Worm (Caenorhabditis elegans) whole organism, L1 larva: ENCODE measurements around the gene gst-39.

ENCODE experiments used
- C16A3.4 ChIP-seq: fragments of 150-350 bp; optimal IDR thresholded peaks from 2 replicates; lab custom pipeline; 2014; ENCODE audit warnings: missing biosample characterization, missing genetic modification characterization
- C34B4.2 ChIP-seq: sonication (generic microtip); optimal IDR thresholded peaks from 2 replicates; lab custom pipeline; 2017; ENCODE audit warnings: mild to moderate bottlenecking, missing genetic modification characterization, missing compliant biosample characterization
- alr-1 ChIP-seq: fragments of 200-800 bp; sonication (Bioruptor generic); optimal IDR thresholded peaks from 2 replicates; lab custom pipeline; 2018; ENCODE audit warnings: borderline replicate concordance, mild to moderate bottlenecking, missing genetic modification characterization, missing compliant biosample characterization
- ama-1 ChIP-seq: fragments of 150-350 bp; optimal IDR thresholded peaks from 2 replicates; lab custom pipeline; 2014
- ceh-63 ChIP-seq: fragments of 200-800 bp; sonication (Bioruptor generic); optimal IDR thresholded peaks from 2 replicates; lab custom pipeline; 2018; ENCODE audit warnings: mild to moderate bottlenecking, missing genetic modification characterization, missing compliant biosample characterization
- ceh-82 ChIP-seq, 3 experiments: fragments of 150-350 bp in 1 of 3; sonication (generic microtip) in 2 of 3; optimal IDR thresholded peaks; 2 replicates each; lab custom pipeline; 2014 to 2017; ENCODE audit warnings: missing biosample characterization in 3 of 3, missing genetic modification characterization in 3 of 3
- ces-1 ChIP-seq: fragments of 150-350 bp; optimal IDR thresholded peaks from 2 replicates; lab custom pipeline; 2014; ENCODE audit warnings: missing biosample characterization, missing genetic modification reagents, missing genetic modification characterization
- dpl-1 ChIP-seq, 3 experiments: fragments of 150-350 bp in 2 of 3; sonication (generic microtip) in 1 of 3; optimal IDR thresholded peaks; 2 replicates each; lab custom pipeline; 2014 to 2017; ENCODE audit warnings: missing biosample characterization in 3 of 3, missing genetic modification characterization in 3 of 3, missing genetic modification reagents in 3 of 3
- dsc-1 ChIP-seq: sonication (generic microtip); optimal IDR thresholded peaks from 2 replicates; lab custom pipeline; 2016; ENCODE audit warnings: mild to moderate bottlenecking, missing genetic modification characterization, missing compliant biosample characterization
- efl-1 ChIP-seq, 4 experiments: fragments of 150-350 bp; optimal IDR thresholded peaks in 3 of 4; peaks in 1 of 4; 1 replicate in 1 of 4; 2 replicates in 3 of 4; lab custom pipeline; 2014; ENCODE audit warnings: missing biosample characterization in 2 of 4, missing genetic modification characterization in 2 of 4, missing genetic modification reagents in 2 of 4
- efl-3 ChIP-seq: fragments of 200-800 bp; sonication (Bioruptor generic); optimal IDR thresholded peaks from 2 replicates; lab custom pipeline; 2018; ENCODE audit warnings: mild to moderate bottlenecking, missing genetic modification characterization, missing compliant biosample characterization
- egl-13 ChIP-seq: sonication (generic microtip); optimal IDR thresholded peaks from 2 replicates; lab custom pipeline; 2016; ENCODE audit warnings: missing genotype, missing genetic modification reagents, missing genetic modification characterization, missing compliant biosample characterization
- elt-2 ChIP-seq: sonication (generic microtip); optimal IDR thresholded peaks from 2 replicates; lab custom pipeline; 2016; ENCODE audit warnings: missing genetic modification characterization, mild to moderate bottlenecking, inconsistent platforms, missing compliant biosample characterization, missing genetic modification reagents
- ets-5 ChIP-seq: fragments of 200-800 bp; sonication (Bioruptor generic); IDR thresholded peaks from 2 replicates; pipeline ENCODE4 v1.3.6; 2022; ENCODE audit warnings: missing genetic modification characterization, missing compliant biosample characterization
- fkh-8 ChIP-seq: sonication (generic microtip); optimal IDR thresholded peaks from 2 replicates; lab custom pipeline; 2016; ENCODE audit warnings: mild to moderate bottlenecking, missing genetic modification characterization, missing compliant biosample characterization
- grh-1 ChIP-seq: fragments of 200-800 bp; sonication (Bioruptor generic); IDR thresholded peaks from 2 replicates; pipeline ENCODE4 v1.3.6; 2022; ENCODE audit warnings: missing genetic modification reagents, missing genetic modification characterization, missing compliant biosample characterization
- hlh-17 ChIP-seq: fragments of 200-800 bp; sonication (Bioruptor generic); optimal IDR thresholded peaks from 2 replicates; lab custom pipeline; 2018; ENCODE audit warnings: missing genetic modification characterization, mild to moderate bottlenecking, missing compliant biosample characterization, moderate library complexity, borderline replicate concordance
- isw-1 ChIP-seq: fragments of 200-800 bp; sonication (Bioruptor generic); IDR thresholded peaks from 2 replicates; pipeline ENCODE4 v1.3.6; 2022; ENCODE audit warnings: missing genetic modification characterization, missing compliant biosample characterization
- jun-1 ChIP-seq: fragments of 150-350 bp; optimal IDR thresholded peaks from 2 replicates; lab custom pipeline; 2014; ENCODE audit warnings: missing biosample characterization, missing genetic modification reagents, missing genetic modification characterization
- lin-13 ChIP-seq: fragments of 150-350 bp; optimal IDR thresholded peaks from 2 replicates; lab custom pipeline; 2014; ENCODE audit warnings: missing biosample characterization, missing genetic modification reagents, missing genetic modification characterization
- lin-14 ChIP-seq: fragments of 200-800 bp; sonication (Bioruptor generic); optimal IDR thresholded peaks from 2 replicates; lab custom pipeline; 2018; ENCODE audit warnings: mild to moderate bottlenecking, missing genetic modification characterization, moderate library complexity, missing compliant biosample characterization
- lin-35 ChIP-seq, 2 experiments: fragments of 150-350 bp; optimal IDR thresholded peaks; 2 replicates each; lab custom pipeline; 2014; ENCODE audit warnings: missing biosample characterization in 2 of 2, missing genetic modification characterization in 2 of 2, missing genetic modification reagents in 2 of 2
- lin-39 ChIP-seq: fragments of 150-350 bp; optimal IDR thresholded peaks from 2 replicates; lab custom pipeline; 2014; ENCODE audit warnings: missing biosample characterization, missing genetic modification reagents, missing genetic modification characterization
- mab-9 ChIP-seq: fragments of 200-800 bp; sonication (Bioruptor generic); IDR thresholded peaks from 2 replicates; pipeline ENCODE4 v1.3.6; 2022; ENCODE audit warnings: missing genetic modification reagents, missing genetic modification characterization, missing compliant biosample characterization
- mdl-1 ChIP-seq, 2 experiments: fragments of 150-350 bp; optimal IDR thresholded peaks; 2 replicates each; lab custom pipeline; 2014 to 2017; ENCODE audit warnings: missing biosample characterization in 2 of 2, missing genetic modification characterization in 2 of 2, inconsistent platforms in 1 of 2
- mep-1 ChIP-seq: fragments of 150-350 bp; optimal IDR thresholded peaks from 2 replicates; lab custom pipeline; 2014; ENCODE audit warnings: missing biosample characterization, missing genetic modification characterization
- nhr-11 ChIP-seq: fragments of 150-350 bp; optimal IDR thresholded peaks from 2 replicates; lab custom pipeline; 2014; ENCODE audit warnings: missing biosample characterization, missing genetic modification characterization
- nhr-19 ChIP-seq: fragments of 200-800 bp; sonication (Bioruptor generic); conservative IDR thresholded peaks from 2 replicates; pipeline ENCODE4 v1.3.6; 2022; ENCODE audit warnings: missing genetic modification characterization, missing compliant biosample characterization
- nhr-20 ChIP-seq: sonication (generic microtip); optimal IDR thresholded peaks from 2 replicates; lab custom pipeline; 2016; ENCODE audit warnings: mild to moderate bottlenecking, missing genetic modification characterization, missing compliant biosample characterization
- nhr-28 ChIP-seq: fragments of 150-350 bp; optimal IDR thresholded peaks from 2 replicates; lab custom pipeline; 2014; ENCODE audit warnings: missing biosample characterization, missing genetic modification characterization
- nhr-47 ChIP-seq: sonication (generic microtip); optimal IDR thresholded peaks from 2 replicates; lab custom pipeline; 2016; ENCODE audit warnings: mild to moderate bottlenecking, missing genetic modification characterization, moderate library complexity, missing compliant biosample characterization
- nhr-77 ChIP-seq: fragments of 150-350 bp; optimal IDR thresholded peaks from 2 replicates; lab custom pipeline; 2014; ENCODE audit warnings: missing biosample characterization, missing genetic modification characterization
- nhr-90 ChIP-seq: sonication (generic microtip); optimal IDR thresholded peaks from 2 replicates; lab custom pipeline; 2016; ENCODE audit warnings: mild to moderate bottlenecking, missing genetic modification characterization, missing compliant biosample characterization; ENCODE audit not compliant: poor library complexity
- pag-3 ChIP-seq: sonication (generic microtip); optimal IDR thresholded peaks from 2 replicates; lab custom pipeline; 2017; ENCODE audit warnings: missing genetic modification characterization, mild to moderate bottlenecking, missing compliant biosample characterization, antibody characterized with exemption, borderline replicate concordance; ENCODE audit not compliant: insufficient read depth
- pax-3 ChIP-seq: fragments of 200-800 bp; sonication (Bioruptor generic); optimal IDR thresholded peaks from 2 replicates; lab custom pipeline; 2018; ENCODE audit warnings: mild to moderate bottlenecking, missing genetic modification characterization, moderate library complexity, missing compliant biosample characterization
- pqm-1 ChIP-seq: sonication (generic microtip); optimal IDR thresholded peaks from 3 replicates; lab custom pipeline; 2017; ENCODE audit warnings: missing biosample characterization, missing genetic modification characterization
- rnt-1 ChIP-seq: sonication (generic microtip); optimal IDR thresholded peaks from 2 replicates; lab custom pipeline; 2016; ENCODE audit warnings: mild to moderate bottlenecking, missing genetic modification characterization, moderate library complexity, missing compliant biosample characterization
- snpc-4 ChIP-seq: fragments of 150-350 bp; optimal IDR thresholded peaks from 2 replicates; lab custom pipeline; 2014; ENCODE audit warnings: missing biosample characterization, missing genetic modification characterization
- snu-23 ChIP-seq: sonication (generic microtip); optimal IDR thresholded peaks from 2 replicates; lab custom pipeline; 2016; ENCODE audit warnings: missing genetic modification characterization, missing compliant biosample characterization
- tbx-2 ChIP-seq: sonication (generic microtip); optimal IDR thresholded peaks from 2 replicates; lab custom pipeline; 2016; ENCODE audit warnings: missing genetic modification characterization, missing compliant biosample characterization
- tlp-1 ChIP-seq: fragments of 150-350 bp; optimal IDR thresholded peaks from 2 replicates; lab custom pipeline; 2014; ENCODE audit warnings: missing biosample characterization, missing genetic modification characterization
- unc-30 ChIP-seq: sonication (generic microtip); optimal IDR thresholded peaks from 2 replicates; lab custom pipeline; 2017; ENCODE audit warnings: missing biosample characterization, missing genetic modification characterization
- unc-62 ChIP-seq: fragments of 150-350 bp; optimal IDR thresholded peaks from 2 replicates; lab custom pipeline; 2014; ENCODE audit warnings: missing biosample characterization, missing genetic modification reagents, missing genetic modification characterization
- vab-15 ChIP-seq: sonication (generic microtip); optimal IDR thresholded peaks from 2 replicates; lab custom pipeline; 2017; ENCODE audit warnings: missing genotype, mild to moderate bottlenecking, missing genetic modification characterization, missing compliant biosample characterization
- xbp-1 ChIP-seq: sonication (generic microtip); optimal IDR thresholded peaks from 2 replicates; lab custom pipeline; 2016; ENCODE audit warnings: missing genetic modification characterization, missing compliant biosample characterization
- zag-1 ChIP-seq: fragments of 150-350 bp; optimal IDR thresholded peaks from 2 replicates; lab custom pipeline; 2014; ENCODE audit warnings: missing biosample characterization, missing genetic modification characterization
- ztf-11 ChIP-seq, 2 experiments: sonication (generic microtip); optimal IDR thresholded peaks; 2 replicates each; lab custom pipeline; 2016 to 2017; ENCODE audit warnings: missing genetic modification characterization in 2 of 2, missing biosample characterization in 1 of 2, missing compliant biosample characterization in 1 of 2
- ztf-4 ChIP-seq: fragments of 150-350 bp; optimal IDR thresholded peaks from 2 replicates; lab custom pipeline; 2014; ENCODE audit warnings: missing biosample characterization, missing genetic modification characterization

Gene gst-39

ce11 chrII:15195346-15195745, 23.6 kb upstream of the gst-39 start (continued):
- TF ChIP-seq C34B4.2 (tag; lab: Kevin White, UChicago) (no peak), nhr-19 (no peak; the same call in 1 of the 2 replicates), lin-39 (tag; lab: Kevin White, UChicago) (no peak), grh-1 (GFP tag; lab: Robert Waterston, UW) (no peak), efl-1 (optimal IDR thresholded peaks at IDR 0.05; lab: Kevin White, UChicago) (no peak), efl-1 (GFP tag; optimal IDR thresholded peaks at IDR 0.05 in 1 of 2; lab: Kevin White, UChicago) (peak in 1 of 2 experiments; percentile 18), mab-9 (GFP tag; lab: Robert Waterston, UW) (no peak), ama-1 (lab: Kevin White, UChicago) (no peak), fkh-8 (tag; lab: Kevin White, UChicago) (no peak), lin-13 (GFP tag; lab: Kevin White, UChicago) (no peak), elt-2 (tag; lab: Kevin White, UChicago) (no peak), nhr-11 (tag; lab: Kevin White, UChicago) (no peak), mdl-1 (tag; optimal IDR thresholded peaks at IDR 0.05; lab: Kevin White, UChicago) (peak in 1 of 2 experiments; percentile 43), ztf-11 (tag; optimal IDR thresholded peaks at IDR 0.05; lab: Kevin White, UChicago) (no peak), efl-3 (GFP tag; lab: Kevin White, UChicago) (no peak), pqm-1 (no peak), unc-62 (GFP tag; lab: Kevin White, UChicago) (no peak), egl-13 (tag; lab: Kevin White, UChicago) (no peak), isw-1 (GFP tag; lab: Robert Waterston, UW) (no peak), C16A3.4 (peak; percentile 10), tbx-2 (tag; lab: Kevin White, UChicago) (no peak), ztf-4 (no peak), ets-5 (no peak), rnt-1 (tag; lab: Kevin White, UChicago) (no peak), alr-1 (tag; lab: Kevin White, UChicago) (no peak), pag-3 (no peak), nhr-47 (no peak), ceh-82 (tag; optimal IDR thresholded peaks at IDR 0.05; lab: Kevin White, UChicago) (no peak), tlp-1 (tag; lab: Kevin White, UChicago) (no peak), snpc-4 (no peak), jun-1 (tag; lab: Kevin White, UChicago) (no peak)

- TF ChIP-seq snpc-4 (peak; percentile 9), snu-23 (GFP tag; lab: Kevin White, UChicago) (peak; percentile 46), dsc-1 (tag; lab: Kevin White, UChicago) (peak; percentile 77), grh-1 (GFP tag; lab: Robert Waterston, UW) (no peak), jun-1 (tag; lab: Kevin White, UChicago) (peak; percentile 8), mdl-1 (tag; optimal IDR thresholded peaks at IDR 0.05; lab: Kevin White, UChicago) (peak in 1 of 2 experiments; percentile 73), lin-39 (tag; lab: Kevin White, UChicago) (peak; percentile 22), elt-2 (tag; lab: Kevin White, UChicago) (peak; percentile 52), unc-30 (no peak), lin-14 (GFP tag; lab: Kevin White, UChicago) (peak; percentile 96), ceh-82 (tag; optimal IDR thresholded peaks at IDR 0.05; lab: Kevin White, UChicago) (peak in 1 of 3 experiments; percentile 21), nhr-28 (no peak), ceh-63 (GFP tag; lab: Kevin White, UChicago) (no peak), pax-3 (tag; lab: Kevin White, UChicago) (peak; percentile 20), efl-1 (optimal IDR thresholded peaks at IDR 0.05; lab: Kevin White, UChicago) (peak; percentile 1 to 33), efl-1 (GFP tag; optimal IDR thresholded peaks at IDR 0.05 in 1 of 2; lab: Kevin White, UChicago) (peak in 1 of 2 experiments; percentile 91), nhr-19 (peak; percentile 57), nhr-77 (tag; lab: Kevin White, UChicago) (peak; percentile 53), ces-1 (no peak), pqm-1 (no peak), mep-1 (tag; lab: Kevin White, UChicago) (peak; percentile 27), lin-35 (GFP tag; optimal IDR thresholded peaks at IDR 0.05; lab: Kevin White, UChicago) (peak; percentile 19 to 42), nhr-20 (peak; percentile 55), dpl-1 (GFP tag; optimal IDR thresholded peaks at IDR 0.05; lab: Kevin White, UChicago) (peak in 2 of 3 experiments; percentile 2 to 27), xbp-1 (tag; lab: Kevin White, UChicago) (no peak), tbx-2 (tag; lab: Kevin White, UChicago) (peak; percentile 60), zag-1 (tag; lab: Kevin White, UChicago) (no peak), hlh-17 (GFP tag; lab: Kevin White, UChicago) (no peak), rnt-1 (tag; lab: Kevin White, UChicago) (peak; percentile 80), nhr-90 (tag; lab: Kevin White, UChicago) (peak; percentile 22), nhr-47 (peak; percentile 22), unc-62 (GFP tag; lab: Kevin White, UChicago) (no peak), vab-15 (tag; lab: Kevin White, UChicago) (no peak)
Measured at ce11 chrII:15193961-15194360, 22.2 kb upstream of the gst-39 start.
